Worm (Caenorhabditis elegans) whole organism, L1 larva: ENCODE data around the gene hal-2.
A peak's percentile ranks its signal among the peaks of the same experiment; 100 is the strongest.

ENCODE experiments used
- C04F5.9 ChIP-seq: sonication (generic microtip); optimal IDR thresholded peaks from 2 replicates; lab custom pipeline; 2016; ENCODE audit warnings: missing genetic modification characterization, missing compliant biosample characterization
- Y116A8C.19 ChIP-seq: sonication (generic microtip); optimal IDR thresholded peaks from 2 replicates; lab custom pipeline; 2016; ENCODE audit warnings: missing compliant biosample characterization, missing genetic modification characterization, borderline replicate concordance
- aha-1 ChIP-seq: fragments of 150-350 bp; optimal IDR thresholded peaks from 2 replicates; lab custom pipeline; 2014; ENCODE audit warnings: missing biosample characterization, missing genetic modification characterization
- aly-2 ChIP-seq: fragments of 150-350 bp; optimal IDR thresholded peaks from 2 replicates; lab custom pipeline; 2014; ENCODE audit warnings: missing biosample characterization, missing genetic modification characterization
- ama-1 ChIP-seq: fragments of 150-350 bp; optimal IDR thresholded peaks from 2 replicates; lab custom pipeline; 2014
- blmp-1 ChIP-seq: fragments of 150-350 bp; optimal IDR thresholded peaks from 2 replicates; lab custom pipeline; 2014; ENCODE audit warnings: missing biosample characterization, missing genetic modification characterization
- ceh-63 ChIP-seq: fragments of 200-800 bp; sonication (Bioruptor generic); optimal IDR thresholded peaks from 2 replicates; lab custom pipeline; 2018; ENCODE audit warnings: mild to moderate bottlenecking, missing genetic modification characterization, missing compliant biosample characterization
- ceh-8 ChIP-seq: fragments of 200-800 bp; sonication (Bioruptor generic); optimal IDR thresholded peaks from 2 replicates; lab custom pipeline; 2018; ENCODE audit warnings: mild to moderate bottlenecking, missing genetic modification characterization, moderate library complexity, missing compliant biosample characterization
- ceh-82 ChIP-seq, 3 experiments: fragments of 150-350 bp in 1 of 3; sonication (generic microtip) in 2 of 3; optimal IDR thresholded peaks; 2 replicates each; lab custom pipeline; 2014 to 2017; ENCODE audit warnings: missing biosample characterization in 3 of 3, missing genetic modification characterization in 3 of 3
- dsc-1 ChIP-seq: sonication (generic microtip); optimal IDR thresholded peaks from 2 replicates; lab custom pipeline; 2016; ENCODE audit warnings: mild to moderate bottlenecking, missing genetic modification characterization, missing compliant biosample characterization
- efl-1 ChIP-seq, 4 experiments: fragments of 150-350 bp; optimal IDR thresholded peaks in 3 of 4; peaks in 1 of 4; 1 replicate in 1 of 4; 2 replicates in 3 of 4; lab custom pipeline; 2014; ENCODE audit warnings: missing biosample characterization in 2 of 4, missing genetic modification characterization in 2 of 4, missing genetic modification reagents in 2 of 4
- efl-3 ChIP-seq: fragments of 200-800 bp; sonication (Bioruptor generic); optimal IDR thresholded peaks from 2 replicates; lab custom pipeline; 2018; ENCODE audit warnings: mild to moderate bottlenecking, missing genetic modification characterization, missing compliant biosample characterization
- egl-13 ChIP-seq: sonication (generic microtip); optimal IDR thresholded peaks from 2 replicates; lab custom pipeline; 2016; ENCODE audit warnings: missing genotype, missing genetic modification reagents, missing genetic modification characterization, missing compliant biosample characterization
- elt-2 ChIP-seq: sonication (generic microtip); optimal IDR thresholded peaks from 2 replicates; lab custom pipeline; 2016; ENCODE audit warnings: missing genetic modification characterization, mild to moderate bottlenecking, inconsistent platforms, missing compliant biosample characterization, missing genetic modification reagents
- elt-3 ChIP-seq, 6 experiments: fragments of 150-350 bp in 1 of 6; sonication (generic microtip); optimal IDR thresholded peaks; 2 replicates each; lab custom pipeline; 2017 to 2018; ENCODE audit warnings: missing biosample characterization in 6 of 6, missing genetic modification characterization in 6 of 6, inconsistent platforms in 1 of 6
- ets-5 ChIP-seq: fragments of 200-800 bp; sonication (Bioruptor generic); IDR thresholded peaks from 2 replicates; pipeline ENCODE4 v1.3.6; 2022; ENCODE audit warnings: missing genetic modification characterization, missing compliant biosample characterization
- grh-1 ChIP-seq: fragments of 200-800 bp; sonication (Bioruptor generic); IDR thresholded peaks from 2 replicates; pipeline ENCODE4 v1.3.6; 2022; ENCODE audit warnings: missing genetic modification reagents, missing genetic modification characterization, missing compliant biosample characterization
- irx-1 ChIP-seq: sonication (generic microtip); optimal IDR thresholded peaks from 2 replicates; lab custom pipeline; 2016; ENCODE audit warnings: missing genetic modification characterization, missing compliant biosample characterization
- isw-1 ChIP-seq: fragments of 200-800 bp; sonication (Bioruptor generic); IDR thresholded peaks from 2 replicates; pipeline ENCODE4 v1.3.6; 2022; ENCODE audit warnings: missing genetic modification characterization, missing compliant biosample characterization
- jun-1 ChIP-seq: fragments of 150-350 bp; optimal IDR thresholded peaks from 2 replicates; lab custom pipeline; 2014; ENCODE audit warnings: missing biosample characterization, missing genetic modification reagents, missing genetic modification characterization
- lin-13 ChIP-seq: fragments of 150-350 bp; optimal IDR thresholded peaks from 2 replicates; lab custom pipeline; 2014; ENCODE audit warnings: missing biosample characterization, missing genetic modification reagents, missing genetic modification characterization
- lin-35 ChIP-seq, 2 experiments: fragments of 150-350 bp; optimal IDR thresholded peaks; 2 replicates each; lab custom pipeline; 2014; ENCODE audit warnings: missing biosample characterization in 2 of 2, missing genetic modification characterization in 2 of 2, missing genetic modification reagents in 2 of 2
- lin-39 ChIP-seq: fragments of 150-350 bp; optimal IDR thresholded peaks from 2 replicates; lab custom pipeline; 2014; ENCODE audit warnings: missing biosample characterization, missing genetic modification reagents, missing genetic modification characterization
- lir-3 ChIP-seq: sonication (generic microtip); optimal IDR thresholded peaks from 2 replicates; lab custom pipeline; 2016; ENCODE audit warnings: mild to moderate bottlenecking, missing genetic modification characterization, moderate library complexity, missing compliant biosample characterization; ENCODE audit not compliant: poor library complexity
- lsy-2 ChIP-seq, 2 experiments: fragments of 150-350 bp; optimal IDR thresholded peaks; 2 replicates each; lab custom pipeline; 2014; ENCODE audit warnings: missing biosample characterization in 2 of 2, missing genetic modification characterization in 2 of 2
- mdl-1 ChIP-seq, 2 experiments: fragments of 150-350 bp; optimal IDR thresholded peaks; 2 replicates each; lab custom pipeline; 2014 to 2017; ENCODE audit warnings: missing biosample characterization in 2 of 2, missing genetic modification characterization in 2 of 2, inconsistent platforms in 1 of 2
- mef-2 ChIP-seq: fragments of 150-350 bp; optimal IDR thresholded peaks from 2 replicates; lab custom pipeline; 2014; ENCODE audit warnings: missing biosample characterization, missing genetic modification characterization
- nhr-11 ChIP-seq: fragments of 150-350 bp; optimal IDR thresholded peaks from 2 replicates; lab custom pipeline; 2014; ENCODE audit warnings: missing biosample characterization, missing genetic modification characterization
- nhr-12 ChIP-seq: sonication (generic microtip); optimal IDR thresholded peaks from 2 replicates; lab custom pipeline; 2017; ENCODE audit warnings: missing biosample characterization, missing genetic modification characterization
- nhr-20 ChIP-seq: sonication (generic microtip); optimal IDR thresholded peaks from 2 replicates; lab custom pipeline; 2016; ENCODE audit warnings: mild to moderate bottlenecking, missing genetic modification characterization, missing compliant biosample characterization
- nhr-47 ChIP-seq: sonication (generic microtip); optimal IDR thresholded peaks from 2 replicates; lab custom pipeline; 2016; ENCODE audit warnings: mild to moderate bottlenecking, missing genetic modification characterization, moderate library complexity, missing compliant biosample characterization
- nhr-76 ChIP-seq: sonication (generic microtip); optimal IDR thresholded peaks from 2 replicates; lab custom pipeline; 2017; ENCODE audit warnings: missing biosample characterization, missing genetic modification characterization
- nhr-84 ChIP-seq: sonication (generic microtip); optimal IDR thresholded peaks from 2 replicates; lab custom pipeline; 2017; ENCODE audit warnings: missing biosample characterization, missing genetic modification characterization
- nhr-90 ChIP-seq: sonication (generic microtip); optimal IDR thresholded peaks from 2 replicates; lab custom pipeline; 2016; ENCODE audit warnings: mild to moderate bottlenecking, missing genetic modification characterization, missing compliant biosample characterization; ENCODE audit not compliant: poor library complexity
- pag-3 ChIP-seq: sonication (generic microtip); optimal IDR thresholded peaks from 2 replicates; lab custom pipeline; 2017; ENCODE audit warnings: missing genetic modification characterization, mild to moderate bottlenecking, missing compliant biosample characterization, antibody characterized with exemption, borderline replicate concordance; ENCODE audit not compliant: insufficient read depth
- pqm-1 ChIP-seq: sonication (generic microtip); optimal IDR thresholded peaks from 3 replicates; lab custom pipeline; 2017; ENCODE audit warnings: missing biosample characterization, missing genetic modification characterization
- rnt-1 ChIP-seq: sonication (generic microtip); optimal IDR thresholded peaks from 2 replicates; lab custom pipeline; 2016; ENCODE audit warnings: mild to moderate bottlenecking, missing genetic modification characterization, moderate library complexity, missing compliant biosample characterization
- skn-1 ChIP-seq: fragments of 150-350 bp; optimal IDR thresholded peaks from 2 replicates; lab custom pipeline; 2014; ENCODE audit warnings: missing biosample characterization, missing genetic modification characterization
- snpc-4 ChIP-seq: fragments of 150-350 bp; optimal IDR thresholded peaks from 2 replicates; lab custom pipeline; 2014; ENCODE audit warnings: missing biosample characterization, missing genetic modification characterization
- tbx-2 ChIP-seq: sonication (generic microtip); optimal IDR thresholded peaks from 2 replicates; lab custom pipeline; 2016; ENCODE audit warnings: missing genetic modification characterization, missing compliant biosample characterization
- tlp-1 ChIP-seq: fragments of 150-350 bp; optimal IDR thresholded peaks from 2 replicates; lab custom pipeline; 2014; ENCODE audit warnings: missing biosample characterization, missing genetic modification characterization
- unc-130 ChIP-seq: fragments of 150-350 bp; optimal IDR thresholded peaks from 2 replicates; lab custom pipeline; 2017; ENCODE audit warnings: missing biosample characterization, missing genetic modification characterization, inconsistent platforms
- unc-30 ChIP-seq: sonication (generic microtip); optimal IDR thresholded peaks from 2 replicates; lab custom pipeline; 2017; ENCODE audit warnings: missing biosample characterization, missing genetic modification characterization
- unc-62 ChIP-seq: fragments of 150-350 bp; optimal IDR thresholded peaks from 2 replicates; lab custom pipeline; 2014; ENCODE audit warnings: missing biosample characterization, missing genetic modification reagents, missing genetic modification characterization
- unc-86 ChIP-seq: sonication (generic microtip); optimal IDR thresholded peaks from 2 replicates; lab custom pipeline; 2016; ENCODE audit warnings: missing genetic modification characterization, missing compliant biosample characterization
- unc-98 ChIP-seq: fragments of 200-800 bp; sonication (Bioruptor generic); IDR thresholded peaks from 2 replicates; pipeline ENCODE4 v1.3.6; 2022; ENCODE audit warnings: missing genetic modification characterization, missing compliant biosample characterization
- vab-15 ChIP-seq: sonication (generic microtip); optimal IDR thresholded peaks from 2 replicates; lab custom pipeline; 2017; ENCODE audit warnings: missing genotype, mild to moderate bottlenecking, missing genetic modification characterization, missing compliant biosample characterization
- xbp-1 ChIP-seq: sonication (generic microtip); optimal IDR thresholded peaks from 2 replicates; lab custom pipeline; 2016; ENCODE audit warnings: missing genetic modification characterization, missing compliant biosample characterization
- zag-1 ChIP-seq: fragments of 150-350 bp; optimal IDR thresholded peaks from 2 replicates; lab custom pipeline; 2014; ENCODE audit warnings: missing biosample characterization, missing genetic modification characterization
- ztf-11 ChIP-seq, 2 experiments: sonication (generic microtip); optimal IDR thresholded peaks; 2 replicates each; lab custom pipeline; 2016 to 2017; ENCODE audit warnings: missing genetic modification characterization in 2 of 2, missing biosample characterization in 1 of 2, missing compliant biosample characterization in 1 of 2
- ztf-4 ChIP-seq: fragments of 150-350 bp; optimal IDR thresholded peaks from 2 replicates; lab custom pipeline; 2014; ENCODE audit warnings: missing biosample characterization, missing genetic modification characterization

The hal-2 gene

ce11 chrIII:10132495-10133450, 44.0 kb upstream of the hal-2 start (continued):
- no peak for TF ChIP-seq zag-1
- no peak for TF ChIP-seq jun-1 (tag; lab: Kevin White, UChicago)
- TF ChIP-seq snpc-4, result no peak
- no peak for TF ChIP-seq unc-30 (tag; lab: Kevin White, UChicago)
- TF ChIP-seq blmp-1 (tag; lab: Kevin White, UChicago), result peak; percentile 90
- no peak for TF ChIP-seq nhr-47 (tag; lab: Kevin White, UChicago)
- peak; percentile 34 to 35 for TF ChIP-seq efl-1 (optimal IDR thresholded peaks at IDR 0.05; lab: Kevin White, UChicago)
- peak in 1 of 2 experiments; percentile 91 for TF ChIP-seq efl-1 (GFP tag; optimal IDR thresholded peaks at IDR 0.05 in 1 of 2; lab: Kevin White, UChicago)
- no peak for TF ChIP-seq isw-1 (GFP tag; lab: Robert Waterston, UW)
- no peak for TF ChIP-seq lir-3 (tag; lab: Kevin White, UChicago)
- TF ChIP-seq tlp-1 (tag; lab: Kevin White, UChicago), result no peak
- TF ChIP-seq nhr-84 (tag; lab: Kevin White, UChicago), result no peak
- TF ChIP-seq tbx-2 (tag; lab: Kevin White, UChicago), result no peak
- no peak for TF ChIP-seq ets-5 (GFP tag; lab: Robert Waterston, UW)
- TF ChIP-seq nhr-90, result no peak
- TF ChIP-seq skn-1, result no peak
- no peak for TF ChIP-seq vab-15
- no peak for TF ChIP-seq mdl-1 (tag; optimal IDR thresholded peaks at IDR 0.05; lab: Kevin White, UChicago)
- peak in 1 of 2 experiments; percentile 27 for TF ChIP-seq lsy-2 (tag; optimal IDR thresholded peaks at IDR 0.05; lab: Kevin White, UChicago)
- TF ChIP-seq nhr-12 (tag; lab: Kevin White, UChicago), result no peak
- TF ChIP-seq elt-2 (tag; lab: Kevin White, UChicago), result peak; percentile 57
- TF ChIP-seq mef-2 (tag; lab: Kevin White, UChicago), result no peak
- no peak for TF ChIP-seq pag-3 (tag; lab: Kevin White, UChicago)
- no peak for TF ChIP-seq ama-1 (lab: Kevin White, UChicago)
- no peak for TF ChIP-seq ceh-8 (GFP tag; lab: Kevin White, UChicago)
- TF ChIP-seq ceh-63, result no peak
- no peak for TF ChIP-seq unc-130
- TF ChIP-seq pqm-1, result no peak
- no peak for TF ChIP-seq nhr-20 (tag; lab: Kevin White, UChicago)
- no peak for TF ChIP-seq lin-39
- TF ChIP-seq ztf-4, result no peak
- TF ChIP-seq nhr-11 (tag; lab: Kevin White, UChicago), result no peak
- peak in 2 of 6 experiments; percentile 13 to 37 for TF ChIP-seq elt-3 (tag; optimal IDR thresholded peaks at IDR 0.05; lab: Kevin White, UChicago)
- TF ChIP-seq lin-13 (GFP tag; lab: Kevin White, UChicago), result no peak
- TF ChIP-seq ztf-11 (tag; optimal IDR thresholded peaks at IDR 0.05; lab: Kevin White, UChicago), result no peak
- no peak for TF ChIP-seq unc-86 (tag; lab: Kevin White, UChicago)
- TF ChIP-seq efl-3 (GFP tag; lab: Kevin White, UChicago), result no peak
- TF ChIP-seq aly-2, result no peak
- TF ChIP-seq Y116A8C.19 (tag; lab: Kevin White, UChicago), result no peak
- TF ChIP-seq unc-98 (GFP tag; lab: Robert Waterston, UW), result no peak
- no peak for TF ChIP-seq xbp-1 (tag; lab: Kevin White, UChicago)
- no peak for TF ChIP-seq dsc-1
- TF ChIP-seq egl-13 (tag; lab: Kevin White, UChicago), result no peak
- TF ChIP-seq unc-62 (GFP tag; lab: Kevin White, UChicago), result no peak
- no peak for TF ChIP-seq grh-1 (GFP tag; lab: Robert Waterston, UW)
- TF ChIP-seq rnt-1 (tag; lab: Kevin White, UChicago), result no peak
- TF ChIP-seq ceh-82 (tag; optimal IDR thresholded peaks at IDR 0.05; lab: Kevin White, UChicago), result no peak
- TF ChIP-seq aha-1 (tag; lab: Kevin White, UChicago), result no peak
- TF ChIP-seq C04F5.9, result no peak
- TF ChIP-seq irx-1 (tag; lab: Kevin White, UChicago), result no peak
- TF ChIP-seq nhr-76 (tag; lab: Kevin White, UChicago), result no peak
- peak in 1 of 2 experiments; percentile 60 for TF ChIP-seq lin-35 (GFP tag; optimal IDR thresholded peaks at IDR 0.05; lab: Kevin White, UChicago)
